Fruit fly (Drosophila melanogaster) whole organism, adult: ENCODE results near the gene CG32320.

ENCODE experiments used
- Clk ChIP-seq: fragments of 200-800 bp; sonication (Bioruptor generic); optimal IDR thresholded peaks from 2 replicates; lab custom pipeline; 2017; ENCODE audit warnings: missing biosample characterization, missing genetic modification characterization
- ovo ChIP-seq: fragments of 200-800 bp; sonication (Bioruptor generic); optimal IDR thresholded peaks from 2 replicates; lab custom pipeline; 2016; ENCODE audit warnings: missing biosample characterization, missing genetic modification characterization

dm6 chr3L:1391993-1392952 is 6.1 kb upstream of the CG32320 start:
- no peak for TF ChIP-seq ovo (GFP tag; lab: Kevin White, UChicago)
- no peak for TF ChIP-seq Clk (GFP tag; lab: Kevin White, UChicago)
